Fruit fly (Drosophila melanogaster): ENCODE data around the gene Mi-2.

Gene Mi-2

DNA sequence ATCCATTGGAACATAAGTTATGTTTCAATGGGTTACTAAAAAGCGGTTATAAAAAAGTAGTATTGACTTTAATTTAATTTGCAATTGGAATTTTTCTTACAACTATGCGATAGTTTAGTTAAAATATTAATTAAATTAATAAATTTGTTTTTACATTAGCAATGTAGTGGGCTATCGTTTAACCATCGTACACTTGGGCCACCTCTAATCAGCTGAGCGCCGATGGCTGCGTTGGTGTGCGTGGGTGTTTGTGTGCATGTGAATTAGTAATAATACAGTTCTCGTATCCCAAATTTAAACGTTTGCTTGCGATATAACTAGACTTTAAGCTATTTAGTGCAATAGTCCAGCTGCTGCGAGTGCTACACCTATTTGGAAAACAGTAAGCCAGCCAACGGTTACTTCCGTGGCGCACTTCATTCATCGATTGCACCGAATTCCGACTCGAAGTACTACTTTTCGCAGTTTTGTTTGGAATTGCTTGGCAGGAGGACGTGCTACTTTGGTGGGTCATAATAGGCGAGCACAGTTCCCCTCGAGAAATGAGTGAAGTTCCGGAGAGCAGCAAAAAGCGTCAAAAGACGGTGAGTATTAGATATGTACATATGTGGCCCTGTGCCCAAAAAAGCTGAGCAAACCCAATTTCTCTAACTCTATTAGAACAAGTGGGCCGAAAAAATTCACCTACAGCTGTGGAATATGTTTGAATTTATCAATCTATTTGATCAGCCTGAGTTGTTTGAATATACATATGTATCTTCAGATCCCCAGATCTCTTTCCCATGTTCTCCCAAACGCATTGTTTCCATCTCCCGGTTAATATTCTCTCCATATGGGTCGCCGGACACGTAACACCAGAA is 64.7 kb downstream of the Mi-2 start, which contains the start of gene Papss (continued):
- TF ChIP-seq Mrtf (GFP tag; IDR thresholded peaks at IDR 0.05) (no peak), CG6175 (GFP tag; IDR thresholded peaks at IDR 0.05) (no peak), CG5953 (GFP tag; IDR thresholded peaks at IDR 0.05) (no peak), hb (GFP tag; IDR thresholded peaks at IDR 0.05; ENCODE audit: partially characterized antibody) (peak; percentile 60; the same call in 2 of the 3 replicates), CG18262 (tag; optimal IDR thresholded peaks at IDR 0.05) (no peak), nom (GFP tag; optimal IDR thresholded peaks at IDR 0.05) (no peak), wdn (GFP tag; IDR thresholded peaks at IDR 0.05) (peak; percentile 17; the same call in 1 of the 2 replicates), CG18476 (GFP tag; optimal IDR thresholded peaks at IDR 0.05) (no peak), mirr (GFP tag; optimal IDR thresholded peaks at IDR 0.05) (peak; percentile 5), p53 (GFP tag; optimal IDR thresholded peaks at IDR 0.05) (no peak), gfzf (GFP tag; optimal IDR thresholded peaks at IDR 0.05) (no peak), Sry-δ (GFP tag; optimal IDR thresholded peaks at IDR 0.05) (peak; percentile 70), Atf3 (GFP tag; optimal IDR thresholded peaks at IDR 0.05) (no peak), zen2 (GFP tag; IDR thresholded peaks at IDR 0.05; ENCODE audit: partially characterized antibody) (peak; percentile 77; the same call in 2 of the 3 replicates), Jarid2 (GFP tag; optimal IDR thresholded peaks at IDR 0.05) (no peak), Sin3A (optimal IDR thresholded peaks at IDR 0.05) (no peak), CG34422 (GFP tag; IDR thresholded peaks at IDR 0.05) (no peak; the same call in 2 of the 3 replicates), CG12942 (GFP tag; optimal IDR thresholded peaks at IDR 0.05) (no peak), CTCF (GFP tag; optimal IDR thresholded peaks at IDR 0.05) (no peak), Opbp (GFP tag; IDR thresholded peaks at IDR 0.05; ENCODE audit: partially characterized antibody) (peak; percentile 85), CG1602 (GFP tag; optimal IDR thresholded peaks at IDR 0.05) (no peak), CG17359 (tag; optimal IDR thresholded peaks at IDR 0.05) (peak; percentile 41), CG5245 (GFP tag; optimal IDR thresholded peaks at IDR 0.05) (no peak), Dfd (GFP tag; optimal IDR thresholded peaks at IDR 0.05) (no peak), D (optimal IDR thresholded peaks at IDR 0.05) (no peak), D (GFP tag; optimal IDR thresholded peaks at IDR 0.05) (no peak), Adf1 (GFP tag; IDR thresholded peaks at IDR 0.05) (no peak), CG3407 (GFP tag; optimal IDR thresholded peaks at IDR 0.05) (no peak), croc (GFP tag; conservative IDR thresholded peaks at IDR 0.05) (no peak), Asciz (GFP tag; optimal IDR thresholded peaks at IDR 0.05) (no peak), CG6813 (GFP tag; optimal IDR thresholded peaks at IDR 0.05) (peak; percentile 70), jing (GFP tag; optimal IDR thresholded peaks at IDR 0.05) (no peak), Oaz (GFP tag; IDR thresholded peaks at IDR 0.05) (no peak), pho (GFP tag; optimal IDR thresholded peaks at IDR 0.05) (peak; percentile 11), fd64A (GFP tag; optimal IDR thresholded peaks at IDR 0.05) (peak; percentile 43), twi (tag; optimal IDR thresholded peaks at IDR 0.05) (no peak), cad (GFP tag; optimal IDR thresholded peaks at IDR 0.05) (no peak), Blimp-1 (GFP tag; optimal IDR thresholded peaks at IDR 0.05) (no peak), gt (GFP tag; IDR thresholded peaks at IDR 0.05) (no peak), CG4707 (GFP tag; optimal IDR thresholded peaks at IDR 0.05) (peak; percentile 41), ham (GFP tag; IDR thresholded peaks at IDR 0.05) (no peak), ac (GFP tag; optimal IDR thresholded peaks at IDR 0.05) (no peak), CG4854 (GFP tag; optimal IDR thresholded peaks at IDR 0.05) (no peak), NC2β (GFP tag; optimal IDR thresholded peaks at IDR 0.05) (peak; percentile 7), Mad (GFP tag; optimal IDR thresholded peaks at IDR 0.05) (no peak), CG4730 (GFP tag; IDR thresholded peaks at IDR 0.05) (no peak), zfh1 (GFP tag; IDR thresholded peaks at IDR 0.05) (peak; percentile 53; the same call in 1 of the 3 replicates), CG42726 (GFP tag; IDR thresholded peaks at IDR 0.05; ENCODE audit: partially characterized antibody) (no peak), B-H2 (GFP tag; optimal IDR thresholded peaks at IDR 0.05) (peak; percentile 10), Bteb2 (GFP tag; optimal IDR thresholded peaks at IDR 0.05) (no peak), sim (GFP tag; IDR thresholded peaks at IDR 0.05) (no peak)

Data from whole organism, embryonic.